Worm (Caenorhabditis elegans) whole organism, L2 larva: ENCODE data around the gene F54D12.7.

Source experiments
- R02D3.7 ChIP-seq: fragments of 150-350 bp; optimal IDR thresholded peaks from 2 replicates; lab custom pipeline; 2014; ENCODE audit warnings: missing biosample characterization, missing genetic modification characterization
- aly-2 ChIP-seq: fragments of 150-350 bp; optimal IDR thresholded peaks from 2 replicates; lab custom pipeline; 2014; ENCODE audit warnings: missing biosample characterization, missing genetic modification characterization
- fos-1 ChIP-seq: fragments of 150-350 bp; optimal IDR thresholded peaks from 2 replicates; lab custom pipeline; 2014; ENCODE audit warnings: missing biosample characterization, missing genetic modification characterization
- lin-11 ChIP-seq: fragments of 150-350 bp; sonication (generic microtip); optimal IDR thresholded peaks from 2 replicates; lab custom pipeline; 2014; ENCODE audit warnings: missing biosample characterization, missing genetic modification characterization, inconsistent platforms, mixed read lengths
- lin-39 ChIP-seq: fragments of 150-350 bp; optimal IDR thresholded peaks from 2 replicates; lab custom pipeline; 2014; ENCODE audit warnings: missing biosample characterization, missing genetic modification reagents, missing genetic modification characterization
- nhr-77 ChIP-seq: fragments of 150-350 bp; optimal IDR thresholded peaks from 2 replicates; lab custom pipeline; 2014; ENCODE audit warnings: missing biosample characterization, missing genetic modification characterization
- skn-1 ChIP-seq: sonication (generic microtip); optimal IDR thresholded peaks from 2 replicates; lab custom pipeline; 2017; ENCODE audit warnings: missing biosample characterization, missing genetic modification characterization
- sma-9 ChIP-seq, 2 experiments: fragments of 150-350 bp in 1 of 2; sonication (generic microtip) in 1 of 2; optimal IDR thresholded peaks; 2 replicates each; lab custom pipeline; 2014 to 2016; ENCODE audit warnings: missing genetic modification characterization in 2 of 2, mild to moderate bottlenecking in 1 of 2, missing biosample characterization in 1 of 2, missing compliant biosample characterization in 1 of 2, missing genetic modification reagents in 1 of 2, moderate library complexity in 1 of 2
- snpc-4 ChIP-seq: fragments of 150-350 bp; optimal IDR thresholded peaks from 2 replicates; lab custom pipeline; 2014; ENCODE audit warnings: missing biosample characterization, missing genetic modification characterization
- ztf-11 ChIP-seq: sonication (generic microtip); optimal IDR thresholded peaks from 2 replicates; lab custom pipeline; 2017; ENCODE audit warnings: missing biosample characterization, missing genetic modification characterization

- TF ChIP-seq lin-39 (tag; lab: Kevin White, UChicago): no peak
- TF ChIP-seq fos-1 (tag; lab: Kevin White, UChicago): no peak
- no peak for TF ChIP-seq skn-1 (tag; lab: Kevin White, UChicago)
- TF ChIP-seq lin-11: no peak
- no peak for TF ChIP-seq ztf-11 (tag; lab: Kevin White, UChicago)
- TF ChIP-seq nhr-77 (tag; lab: Kevin White, UChicago): no peak
- TF ChIP-seq R02D3.7 (tag; lab: Kevin White, UChicago): no peak
- TF ChIP-seq snpc-4 (tag; lab: Kevin White, UChicago): no peak
- TF ChIP-seq sma-9 (GFP tag; optimal IDR thresholded peaks at IDR 0.05; lab: Kevin White, UChicago): no peak
- no peak for TF ChIP-seq sma-9 (tag; optimal IDR thresholded peaks at IDR 0.05; lab: Kevin White, UChicago)
- TF ChIP-seq aly-2: no peak
Observed at ce11 chrII:1362423-1362822, 22.8 kb downstream of the F54D12.7 start.
